Worm (Caenorhabditis elegans): ENCODE data around the gene F42A10.9.

ce11 chrIII:6155787-6156186 lies 8.6 kb upstream of the F42A10.9 start:
- no peak for TF ChIP-seq vab-7 (GFP tag; IDR thresholded peaks at IDR 0.05)
- no peak for TF ChIP-seq F37D6.2 (tag; optimal IDR thresholded peaks at IDR 0.05)
- no peak for TF ChIP-seq lir-3 (tag; optimal IDR thresholded peaks at IDR 0.05)
- TF ChIP-seq nhr-25 (tag; optimal IDR thresholded peaks at IDR 0.05; ENCODE audit: borderline replicate concordance, insufficient read depth) = no peak
- TF ChIP-seq lin-13 (GFP tag; optimal IDR thresholded peaks at IDR 0.05) = no peak
- no peak for TF ChIP-seq nhr-77 (tag; optimal IDR thresholded peaks at IDR 0.05)
- TF ChIP-seq nhr-76 (tag; optimal IDR thresholded peaks at IDR 0.05) = no peak
- TF ChIP-seq unc-62 (GFP tag; optimal IDR thresholded peaks at IDR 0.05 in 1 of 2) = no peak
- no peak for TF ChIP-seq unc-62 (tag; optimal IDR thresholded peaks at IDR 0.05)
- TF ChIP-seq nhr-102 (tag; optimal IDR thresholded peaks at IDR 0.05) = no peak
- TF ChIP-seq nhr-11 (tag; optimal IDR thresholded peaks at IDR 0.05) = no peak
- no peak for TF ChIP-seq ceh-82 (tag; optimal IDR thresholded peaks at IDR 0.05)
- no peak for TF ChIP-seq ztf-11 (tag; optimal IDR thresholded peaks at IDR 0.05)
